Fruit fly (Drosophila melanogaster) S2 (cell line): Measurements from ENCODE around the gene CG13376.

Experiments
- CG8478 ChIP-seq: fragments of >200 bp; optimal IDR thresholded peaks from 2 replicates; lab custom pipeline; 2018
- CTCF ChIP-seq, 2 experiments: fragments of >200 bp; optimal IDR thresholded peaks; 2 replicates each; lab custom pipeline; 2018

dm6 chrX:266978-267439 lies at the start of gene CG13376:
- TF ChIP-seq CTCF (optimal IDR thresholded peaks at IDR 0.05; lab: Kevin White, UChicago) (no peak), CG8478 (no peak)
